Worm (Caenorhabditis elegans): Measurements from ENCODE around the gene ubc-7.

- TF ChIP-seq nhr-90 (tag; optimal IDR thresholded peaks at IDR 0.05): no peak
- no peak for TF ChIP-seq B0019.2 (GFP tag; conservative IDR thresholded peaks at IDR 0.05)
- no peak for TF ChIP-seq pha-4 (tag; optimal IDR thresholded peaks at IDR 0.05)
- TF ChIP-seq let-607 (tag; optimal IDR thresholded peaks at IDR 0.05): no peak
- TF ChIP-seq xnd-1 (tag; optimal IDR thresholded peaks at IDR 0.05): no peak
- TF ChIP-seq dpff-1 (tag; optimal IDR thresholded peaks at IDR 0.05): no peak
- TF ChIP-seq unc-62 (GFP tag; optimal IDR thresholded peaks at IDR 0.05): no peak
- TF ChIP-seq tbx-9 (tag; optimal IDR thresholded peaks at IDR 0.05; ENCODE audit: borderline replicate concordance): no peak
- TF ChIP-seq nhr-27 (tag; optimal IDR thresholded peaks at IDR 0.05): no peak
Measured at ce11 chrIII:9637016-9637415, 6.0 kb upstream of the ubc-7 start, which contains the start of gene gei-13.
